Worm (Caenorhabditis elegans) whole organism, young adult: ENCODE measurements around the gene C14B9.2.

Experiments used
- B0019.2 ChIP-seq: fragments of 200-800 bp; sonication (Bioruptor generic); conservative IDR thresholded peaks from 2 replicates; pipeline ENCODE4 v1.3.6; 2022; ENCODE audit warnings: missing genetic modification reagents, missing genetic modification characterization, missing compliant biosample characterization
- F10E7.11 ChIP-seq: sonication (generic microtip); optimal IDR thresholded peaks from 2 replicates; lab custom pipeline; 2017; ENCODE audit warnings: mild to moderate bottlenecking, missing genetic modification characterization, moderate library complexity, missing compliant biosample characterization
- F33H1.4 ChIP-seq: fragments of 200-800 bp; sonication (Bioruptor generic); IDR thresholded peaks from 2 replicates; pipeline ENCODE4 v1.3.6; 2022; ENCODE audit warnings: missing genetic modification reagents, missing genetic modification characterization, missing compliant biosample characterization
- K12H6.12 ChIP-seq: fragments of 200-800 bp; sonication (Bioruptor generic); optimal IDR thresholded peaks from 2 replicates; lab custom pipeline; 2018; ENCODE audit warnings: mild to moderate bottlenecking, missing genetic modification characterization, missing compliant biosample characterization
- T07F8.4 ChIP-seq: sonication (generic microtip); optimal IDR thresholded peaks from 2 replicates; lab custom pipeline; 2016; ENCODE audit warnings: mild to moderate bottlenecking, missing genetic modification characterization, moderate library complexity, missing compliant biosample characterization
- T26A5.8 ChIP-seq: sonication (generic microtip); optimal IDR thresholded peaks from 2 replicates; lab custom pipeline; 2016; ENCODE audit warnings: missing genetic modification characterization, missing compliant biosample characterization
- Y79H2A.3 ChIP-seq: fragments of 200-800 bp; sonication (Bioruptor generic); conservative IDR thresholded peaks from 2 replicates; pipeline ENCODE4 v1.3.6; 2022; ENCODE audit warnings: missing genetic modification reagents, missing genetic modification characterization, missing compliant biosample characterization
- aptf-2 ChIP-seq: fragments of 200-800 bp; sonication (Bioruptor generic); conservative IDR thresholded peaks from 2 replicates; pipeline ENCODE4 v1.3.6; 2022; ENCODE audit warnings: missing genetic modification reagents, missing genetic modification characterization, missing compliant biosample characterization
- attf-3 ChIP-seq: fragments of 200-800 bp; sonication (Bioruptor generic); conservative IDR thresholded peaks from 2 replicates; pipeline ENCODE4 v1.3.6; 2022; ENCODE audit warnings: missing genetic modification reagents, missing genetic modification characterization, missing compliant biosample characterization
- attf-5 ChIP-seq: fragments of 200-800 bp; sonication (Bioruptor generic); optimal IDR thresholded peaks from 2 replicates; lab custom pipeline; 2018; ENCODE audit warnings: mild to moderate bottlenecking, missing genetic modification characterization, missing compliant biosample characterization
- ceh-79 ChIP-seq: sonication (generic microtip); optimal IDR thresholded peaks from 2 replicates; lab custom pipeline; 2017; ENCODE audit warnings: mild to moderate bottlenecking, missing genetic modification characterization, missing compliant biosample characterization
- die-1 ChIP-seq: sonication (generic microtip); optimal IDR thresholded peaks from 2 replicates; lab custom pipeline; 2016; ENCODE audit warnings: missing genotype, mild to moderate bottlenecking, missing genetic modification characterization, missing compliant biosample characterization
- egl-18 ChIP-seq: fragments of 200-800 bp; sonication (Bioruptor generic); IDR thresholded peaks from 2 replicates; pipeline ENCODE4 v1.3.6; 2022; ENCODE audit warnings: missing genetic modification reagents, missing genetic modification characterization, missing compliant biosample characterization
- egrh-3 ChIP-seq: fragments of 200-800 bp; sonication (Bioruptor generic); IDR thresholded peaks from 2 replicates; pipeline ENCODE4 v1.3.6; 2022; ENCODE audit warnings: missing genetic modification reagents, missing genetic modification characterization, missing compliant biosample characterization
- hrde-1 ChIP-seq: sonication (generic microtip); optimal IDR thresholded peaks from 2 replicates; lab custom pipeline; 2016; ENCODE audit warnings: missing genetic modification characterization, mild to moderate bottlenecking, missing compliant biosample characterization, moderate library complexity, missing genotype, missing genetic modification reagents, borderline replicate concordance
- hsf-1 ChIP-seq: fragments of 200-800 bp; sonication (Bioruptor generic); IDR thresholded peaks from 2 replicates; pipeline ENCODE4 v1.3.6; 2022; ENCODE audit warnings: missing genetic modification reagents, missing genetic modification characterization, missing compliant biosample characterization
- let-526 ChIP-seq: fragments of 200-800 bp; sonication (Bioruptor generic); IDR thresholded peaks from 2 replicates; pipeline ENCODE4 v1.3.6; 2022; ENCODE audit warnings: missing genetic modification reagents, missing genetic modification characterization, missing compliant biosample characterization
- lin-26 ChIP-seq: fragments of 200-800 bp; sonication (Bioruptor generic); IDR thresholded peaks from 2 replicates; pipeline ENCODE4 v1.3.6; 2022; ENCODE audit warnings: missing genetic modification reagents, missing genetic modification characterization, missing compliant biosample characterization
- lsl-1 ChIP-seq: fragments of 200-800 bp; sonication (Bioruptor generic); optimal IDR thresholded peaks from 2 replicates; lab custom pipeline; 2018; ENCODE audit warnings: mild to moderate bottlenecking, missing genetic modification characterization, moderate library complexity, missing compliant biosample characterization
- mel-28 ChIP-seq: sonication (generic microtip); optimal IDR thresholded peaks from 2 replicates; lab custom pipeline; 2016; ENCODE audit warnings: borderline replicate concordance, mild to moderate bottlenecking, missing genetic modification characterization, missing compliant biosample characterization
- nhr-80 ChIP-seq: sonication (generic microtip); optimal IDR thresholded peaks from 2 replicates; lab custom pipeline; 2016; ENCODE audit warnings: missing genetic modification characterization, missing compliant biosample characterization
- repo-1 ChIP-seq: sonication (generic microtip); optimal IDR thresholded peaks from 2 replicates; lab custom pipeline; 2017; ENCODE audit warnings: mild to moderate bottlenecking, missing genetic modification characterization, missing compliant biosample characterization
- sdz-38 ChIP-seq: sonication (generic microtip); optimal IDR thresholded peaks from 2 replicates; lab custom pipeline; 2016; ENCODE audit warnings: missing genotype, missing genetic modification characterization, missing compliant biosample characterization
- snpc-3.4 ChIP-seq: sonication (generic microtip); optimal IDR thresholded peaks from 2 replicates; lab custom pipeline; 2017; ENCODE audit warnings: missing genetic modification characterization, mild to moderate bottlenecking, missing compliant biosample characterization, antibody characterized with exemption, moderate library complexity, missing genotype, missing genetic modification reagents
- snpc-4 ChIP-seq, 5 experiments: fragments of 150-350 bp in 1 of 5; sonication (generic microtip) in 4 of 5; optimal IDR thresholded peaks; 2 replicates each; lab custom pipeline; 2014 to 2018; ENCODE audit warnings: missing genetic modification characterization in 5 of 5, missing biosample characterization in 3 of 5, antibody characterized with exemption in 2 of 5, mild to moderate bottlenecking in 2 of 5, missing compliant biosample characterization in 2 of 5, missing genotype in 2 of 5, moderate library complexity in 2 of 5, missing genetic modification reagents in 1 of 5
- tbp1 ChIP-seq: fragments of 200-800 bp; sonication (Bioruptor generic); optimal IDR thresholded peaks from 2 replicates; lab custom pipeline; 2018; ENCODE audit warnings: mild to moderate bottlenecking, missing genetic modification characterization, missing compliant biosample characterization
- tbx-9 ChIP-seq: sonication (generic microtip); optimal IDR thresholded peaks from 2 replicates; lab custom pipeline; 2016; ENCODE audit warnings: borderline replicate concordance, missing genetic modification characterization, inconsistent platforms, missing compliant biosample characterization
- unc-62 ChIP-seq: fragments of 150-350 bp; optimal IDR thresholded peaks from 2 replicates; lab custom pipeline; 2014; ENCODE audit warnings: missing biosample characterization, missing genetic modification reagents, missing genetic modification characterization
- xnd-1 ChIP-seq: sonication (generic microtip); optimal IDR thresholded peaks from 2 replicates; lab custom pipeline; 2016; ENCODE audit warnings: missing genotype, missing genetic modification reagents, missing genetic modification characterization, missing compliant biosample characterization
- zfh-2 ChIP-seq: fragments of 200-800 bp; sonication (Bioruptor generic); conservative IDR thresholded peaks from 2 replicates; pipeline ENCODE4 v1.3.6; 2022; ENCODE audit warnings: missing genetic modification reagents, missing genetic modification characterization, missing compliant biosample characterization

The C14B9.2 gene

ce11 chrIII:8109459-8110057, 23.9 kb upstream of the C14B9.2 start (continued):
- TF ChIP-seq F33H1.4, result peak; percentile 61

- TF ChIP-seq K12H6.12 (tag; lab: Kevin White, UChicago) (no peak), unc-62 (no peak), egl-18 (GFP tag; lab: Robert Waterston, UW) (no peak), hrde-1 (no peak), Y79H2A.3 (GFP tag; lab: Robert Waterston, UW) (no peak), T26A5.8 (tag; lab: Kevin White, UChicago) (no peak), lin-26 (GFP tag; lab: Robert Waterston, UW) (no peak), lsl-1 (GFP tag; lab: Kevin White, UChicago) (no peak), tbx-9 (tag; lab: Kevin White, UChicago) (no peak), tbp1 (GFP tag; lab: Kevin White, UChicago) (no peak), die-1 (tag; lab: Kevin White, UChicago) (no peak), sdz-38 (tag; lab: Kevin White, UChicago) (no peak), snpc-4 (GFP tag; optimal IDR thresholded peaks at IDR 0.05; lab: Kevin White, UChicago) (no peak), snpc-4 (tag; optimal IDR thresholded peaks at IDR 0.05; lab: Kevin White, UChicago) (no peak), attf-5 (no peak), aptf-2 (GFP tag; lab: Robert Waterston, UW) (no peak)
Observed at ce11 chrIII:8111347-8111746, 22.1 kb upstream of the C14B9.2 start.

- TF ChIP-seq hsf-1 (GFP tag; lab: Robert Waterston, UW), result no peak
- TF ChIP-seq attf-3, result no peak
- peak; percentile 59 for TF ChIP-seq zfh-2 (GFP tag; lab: Robert Waterston, UW)
Observed at ce11 chrIII:8115877-8116276, 17.6 kb upstream of the C14B9.2 start.

ce11 chrIII:8117155-8117554, 16.3 kb upstream of the C14B9.2 start:
- peak; percentile 54 for TF ChIP-seq egrh-3 (GFP tag; lab: Robert Waterston, UW)
- TF ChIP-seq zfh-2 (GFP tag; lab: Robert Waterston, UW), result peak; percentile 85
- no peak for TF ChIP-seq hrde-1
- TF ChIP-seq, all 124 proteins: peak for 2

ce11 chrIII:8121132-8121531, 12.3 kb upstream of the C14B9.2 start, which contains the start of gene gei-8:
gei-8 (minus strand) TSS chrIII:8121232.
- no peak for TF ChIP-seq unc-62
- no peak for TF ChIP-seq let-526 (GFP tag; lab: Robert Waterston, UW)
- TF ChIP-seq repo-1 (tag; lab: Kevin White, UChicago), result no peak
- TF ChIP-seq F10E7.11 (tag; lab: Kevin White, UChicago), result no peak

- TF ChIP-seq lin-26 (GFP tag; lab: Robert Waterston, UW) (no peak), egl-18 (GFP tag; lab: Robert Waterston, UW) (no peak), xnd-1 (tag; lab: Kevin White, UChicago) (no peak), mel-28 (tag; lab: Kevin White, UChicago) (no peak), snpc-3.4 (tag; lab: Kevin White, UChicago) (no peak), B0019.2 (GFP tag; lab: Robert Waterston, UW) (no peak), ceh-79 (tag; lab: Kevin White, UChicago) (no peak), nhr-80 (tag; lab: Kevin White, UChicago) (no peak), T07F8.4 (tag; lab: Kevin White, UChicago) (no peak)
Observed at ce11 chrIII:8121923-8122322, 11.5 kb upstream of the C14B9.2 start.
